Fruit fly (Drosophila melanogaster) whole organism, embryonic: ENCODE measurements around the gene stck.

Source experiments
- Abd-B ChIP-seq: fragments of 200-800 bp; sonication (Bioruptor generic); optimal IDR thresholded peaks from 2 replicates; lab custom pipeline; 2018; ENCODE audit warnings: missing biosample characterization, mild to moderate bottlenecking, missing genetic modification characterization, moderate library complexity
- Ada2b ChIP-seq: fragments of 200-800 bp; sonication (Bioruptor generic); IDR thresholded peaks from 2 replicates; pipeline ENCODE4 v1.3.6; 2022; ENCODE audit warnings: missing biosample characterization, missing genetic modification characterization
- Asciz ChIP-seq: fragments of 200-800 bp; sonication (Bioruptor generic); optimal IDR thresholded peaks from 2 replicates; lab custom pipeline; 2017; ENCODE audit warnings: missing biosample characterization, mild to moderate bottlenecking, missing genetic modification characterization, missing genetic modification reagents
- Atf6 ChIP-seq: fragments of 200-800 bp; sonication (Bioruptor generic); IDR thresholded peaks from 2 replicates; pipeline ENCODE4 v1.3.6; 2022; ENCODE audit warnings: missing biosample characterization, missing genetic modification characterization
- Awh ChIP-seq: fragments of 200-800 bp; sonication (Bioruptor generic); IDR thresholded peaks from 2 replicates; pipeline ENCODE4, ENCODE4 v1.3.6; 2022; ENCODE audit warnings: missing biosample characterization, missing genetic modification characterization
- BEAF-32 ChIP-seq: fragments of 200-800 bp; sonication (Bioruptor generic); optimal IDR thresholded peaks from 3 replicates; lab custom pipeline; 2017; ENCODE audit warnings: missing biosample characterization, missing genetic modification characterization, mild to moderate bottlenecking, moderate library complexity, missing genetic modification reagents
- CG10274 ChIP-seq: fragments of 200-800 bp; sonication (Bioruptor generic); optimal IDR thresholded peaks from 3 replicates; lab custom pipeline; 2017; ENCODE audit warnings: missing biosample characterization, mild to moderate bottlenecking, missing genetic modification characterization
- CG11504 ChIP-seq: fragments of 200-800 bp; sonication (Bioruptor generic); optimal IDR thresholded peaks from 3 replicates; lab custom pipeline; 2019; ENCODE audit warnings: missing biosample characterization, mild to moderate bottlenecking, missing genetic modification characterization, moderate library complexity
- CG11723 ChIP-seq: fragments of 200-800 bp; sonication (Bioruptor generic); optimal IDR thresholded peaks from 2 replicates; lab custom pipeline; 2017; ENCODE audit warnings: missing biosample characterization, mild to moderate bottlenecking, missing genetic modification characterization
- CG12236 ChIP-seq: fragments of 200-800 bp; sonication (Bioruptor generic); optimal IDR thresholded peaks from 2 replicates; lab custom pipeline; 2016; ENCODE audit warnings: missing biosample characterization, missing genetic modification characterization
- CG12299 ChIP-seq: fragments of 200-800 bp; sonication (Bioruptor generic); optimal IDR thresholded peaks from 2 replicates; lab custom pipeline; 2018; ENCODE audit warnings: missing biosample characterization, mild to moderate bottlenecking, missing genetic modification characterization
- CG13424 ChIP-seq: fragments of 200-800 bp; sonication (Bioruptor generic); optimal IDR thresholded peaks from 2 replicates; lab custom pipeline; 2019; ENCODE audit warnings: missing biosample characterization, mild to moderate bottlenecking, missing genetic modification characterization, moderate library complexity
- CG13894 ChIP-seq: fragments of 200-800 bp; sonication (Bioruptor generic); optimal IDR thresholded peaks from 3 replicates; lab custom pipeline; 2018; ENCODE audit warnings: missing biosample characterization, mild to moderate bottlenecking, missing genetic modification characterization, moderate library complexity
- CG14050 ChIP-seq: fragments of 200-800 bp; sonication (Bioruptor generic); IDR thresholded peaks from 3 replicates; pipeline ENCODE4 v1.3.6; 2022; ENCODE audit warnings: missing biosample characterization, missing genetic modification characterization
- CG15269 ChIP-seq: fragments of 200-800 bp; sonication (Bioruptor generic); optimal IDR thresholded peaks from 2 replicates; lab custom pipeline; 2018; ENCODE audit warnings: missing biosample characterization, mild to moderate bottlenecking, missing genetic modification characterization, moderate library complexity
- CG1603 ChIP-seq: fragments of 200-800 bp; sonication (Bioruptor generic); optimal IDR thresholded peaks from 2 replicates; lab custom pipeline; 2019; ENCODE audit warnings: missing biosample characterization, mild to moderate bottlenecking, missing genetic modification characterization, moderate library complexity
- CG1647 ChIP-seq: fragments of 200-800 bp; sonication (Bioruptor generic); optimal IDR thresholded peaks from 3 replicates; lab custom pipeline; 2016; ENCODE audit warnings: missing biosample characterization, missing genetic modification characterization
- CG17568 ChIP-seq: fragments of 200-800 bp; sonication (Bioruptor generic); optimal IDR thresholded peaks from 2 replicates; lab custom pipeline; 2018; ENCODE audit warnings: missing biosample characterization, mild to moderate bottlenecking, missing genetic modification characterization, moderate library complexity
- CG17829 ChIP-seq: fragments of 200-800 bp; optimal IDR thresholded peaks from 2 replicates; lab custom pipeline; 2019; ENCODE audit warnings: missing biosample characterization, mild to moderate bottlenecking, missing genetic modification characterization, moderate library complexity
- CG18262 ChIP-seq: fragments of 200-800 bp; optimal IDR thresholded peaks from 3 replicates; lab custom pipeline; 2019; ENCODE audit warnings: missing biosample characterization, mild to moderate bottlenecking, missing genetic modification characterization, moderate library complexity
- CG2120 ChIP-seq: fragments of 200-800 bp; sonication (Bioruptor generic); optimal IDR thresholded peaks from 3 replicates; lab custom pipeline; 2016; ENCODE audit warnings: missing biosample characterization, missing genetic modification characterization
- CG2678 ChIP-seq: fragments of 200-800 bp; sonication (Bioruptor generic); optimal IDR thresholded peaks from 3 replicates; lab custom pipeline; 2019; ENCODE audit warnings: missing biosample characterization, mild to moderate bottlenecking, missing genetic modification characterization, moderate library complexity
- CG3838 ChIP-seq: fragments of 200-800 bp; sonication (Bioruptor generic); optimal IDR thresholded peaks from 3 replicates; lab custom pipeline; 2016; ENCODE audit warnings: missing biosample characterization, missing genetic modification characterization
- CG7786 ChIP-seq: fragments of 200-800 bp; sonication (Bioruptor generic); optimal IDR thresholded peaks from 2 replicates; lab custom pipeline; 2016; ENCODE audit warnings: missing biosample characterization, missing genetic modification characterization
- Doc3 ChIP-seq: fragments of 200-800 bp; sonication (Bioruptor generic); IDR thresholded peaks from 3 replicates; pipeline ENCODE4 v1.3.6; 2022; ENCODE audit warnings: missing biosample characterization, missing genetic modification characterization; ENCODE audit not compliant: partially characterized antibody
- Drgx ChIP-seq: fragments of 200-800 bp; sonication (Bioruptor generic); IDR thresholded peaks from 2 replicates; pipeline ENCODE4 v1.3.6; 2022; ENCODE audit warnings: missing biosample characterization, missing genetic modification characterization
- H2.0 ChIP-seq: fragments of 200-800 bp; sonication (Bioruptor generic); IDR thresholded peaks from 2 replicates; pipeline ENCODE4 v1.3.6; 2022; ENCODE audit warnings: missing biosample characterization, missing genetic modification characterization
- Hr3 ChIP-seq: fragments of 200-800 bp; sonication (Bioruptor generic); optimal IDR thresholded peaks from 3 replicates; lab custom pipeline; 2016; ENCODE audit warnings: missing biosample characterization, missing genetic modification characterization
- Hr39 ChIP-seq: fragments of >200 bp; optimal IDR thresholded peaks from 2 replicates; lab custom pipeline; 2017
- Hr51 ChIP-seq, 2 experiments: fragments of 200-800 bp; sonication (Bioruptor generic); optimal IDR thresholded peaks; 2 replicates in 1 of 2; 3 replicates in 1 of 2; lab custom pipeline; 2016 to 2018; ENCODE audit warnings: missing biosample characterization in 2 of 2, missing genetic modification characterization in 2 of 2, mild to moderate bottlenecking in 1 of 2, moderate library complexity in 1 of 2
- Med ChIP-seq: fragments of 200-800 bp; sonication (Bioruptor generic); peaks from one replicate; lab custom pipeline; 2016; ENCODE audit warnings: missing biosample characterization, missing genetic modification characterization, mild to moderate bottlenecking, inconsistent platforms, moderate library complexity
- Nf-YA ChIP-seq: fragments of 200-800 bp; sonication (Bioruptor generic); IDR thresholded peaks from 2 replicates; pipeline ENCODE4 v1.3.6; 2022; ENCODE audit warnings: missing biosample characterization, missing genetic modification characterization
- Rx ChIP-seq: fragments of 200-800 bp; sonication (Bioruptor generic); IDR thresholded peaks from 2 replicates; pipeline ENCODE4 v1.3.6; 2022; ENCODE audit warnings: missing biosample characterization, missing genetic modification characterization
- Sox102F ChIP-seq: fragments of 200-800 bp; sonication (Bioruptor generic); optimal IDR thresholded peaks from 2 replicates; lab custom pipeline; 2018; ENCODE audit warnings: missing biosample characterization, mild to moderate bottlenecking, missing genetic modification characterization, moderate library complexity
- Ssrp ChIP-seq: fragments of 200-800 bp; sonication (Bioruptor generic); optimal IDR thresholded peaks from 2 replicates; lab custom pipeline; 2018; ENCODE audit warnings: missing biosample characterization, mild to moderate bottlenecking, missing genetic modification characterization, moderate library complexity
- bab2 ChIP-seq: fragments of 200-800 bp; sonication (Bioruptor generic); optimal IDR thresholded peaks from 2 replicates; lab custom pipeline; 2016; ENCODE audit warnings: missing biosample characterization, missing genetic modification characterization
- dmrt99B ChIP-seq: fragments of 200-800 bp; sonication (Bioruptor generic); optimal IDR thresholded peaks from 2 replicates; lab custom pipeline; 2018; ENCODE audit warnings: missing biosample characterization, mild to moderate bottlenecking, missing genetic modification characterization, moderate library complexity
- dysf ChIP-seq: fragments of 200-800 bp; sonication (Bioruptor generic); IDR thresholded peaks from 3 replicates; pipeline ENCODE4 v1.3.6; 2022; ENCODE audit warnings: missing biosample characterization, missing genetic modification characterization
- fd96Cb ChIP-seq: fragments of 200-800 bp; sonication (Bioruptor generic); optimal IDR thresholded peaks from 2 replicates; lab custom pipeline; 2018; ENCODE audit warnings: missing biosample characterization, mild to moderate bottlenecking, missing genetic modification characterization, moderate library complexity
- gem ChIP-seq: fragments of 200-800 bp; sonication (Bioruptor generic); optimal IDR thresholded peaks from 2 replicates; lab custom pipeline; 2019; ENCODE audit warnings: missing biosample characterization, mild to moderate bottlenecking, missing genetic modification characterization, moderate library complexity
- gsb ChIP-seq: fragments of 200-800 bp; sonication (Bioruptor generic); IDR thresholded peaks from 2 replicates; pipeline ENCODE4 v1.3.6; 2022; ENCODE audit warnings: missing biosample characterization, missing genetic modification characterization
- ken ChIP-seq: fragments of 200-800 bp; sonication (Bioruptor generic); IDR thresholded peaks from 3 replicates; pipeline ENCODE4 v1.3.6; 2022; ENCODE audit warnings: missing biosample characterization, missing genetic modification characterization
- otp ChIP-seq: fragments of 200-800 bp; sonication (Bioruptor generic); IDR thresholded peaks from 3 replicates; pipeline ENCODE4, ENCODE4 v1.3.6; 2022; ENCODE audit warnings: missing biosample characterization, missing genetic modification characterization
- phol ChIP-seq: fragments of 200-800 bp; sonication (Bioruptor generic); optimal IDR thresholded peaks from 3 replicates; lab custom pipeline; 2018; ENCODE audit warnings: missing biosample characterization, mild to moderate bottlenecking, missing genetic modification characterization, moderate library complexity
- ro ChIP-seq: fragments of 200-800 bp; sonication (Bioruptor generic); IDR thresholded peaks from 2 replicates; pipeline ENCODE4 v1.3.6; 2022; ENCODE audit warnings: missing biosample characterization, missing genetic modification characterization
- so ChIP-seq: fragments of 200-800 bp; sonication (Bioruptor generic); IDR thresholded peaks from 3 replicates; pipeline ENCODE4 v1.3.6; 2022; ENCODE audit warnings: missing biosample characterization, missing genetic modification characterization
- stc ChIP-seq: fragments of 200-800 bp; sonication (Bioruptor generic); IDR thresholded peaks from 2 replicates; pipeline ENCODE4 v1.3.6; 2022; ENCODE audit warnings: missing biosample characterization, missing genetic modification characterization
- tap ChIP-seq: fragments of 200-800 bp; optimal IDR thresholded peaks from 3 replicates; lab custom pipeline; 2019; ENCODE audit warnings: missing biosample characterization, mild to moderate bottlenecking, missing genetic modification characterization, moderate library complexity
- ttk ChIP-seq: fragments of 200-800 bp; sonication (Bioruptor generic); IDR thresholded peaks from 2 replicates; pipeline ENCODE4 v2.1.2; 2022; ENCODE audit warnings: missing biosample characterization, missing genetic modification characterization
- wor ChIP-seq: fragments of 200-800 bp; sonication (Bioruptor generic); IDR thresholded peaks from 2 replicates; pipeline ENCODE4 v1.3.6; 2022; ENCODE audit warnings: missing biosample characterization, missing genetic modification characterization
- zfh1 ChIP-seq: fragments of 200-800 bp; sonication (Bioruptor generic); IDR thresholded peaks from 3 replicates; pipeline ENCODE4 v1.3.6; 2022; ENCODE audit warnings: missing biosample characterization, missing genetic modification characterization

stck gene

dm6 chr3R:8354969-8355368 is 1.8 kb upstream of the stck start (continued):
- TF ChIP-seq Hr39 (lab: Kevin White, UChicago): no peak
- peak; percentile 48 for TF ChIP-seq fd96Cb (tag; lab: Kevin White, UChicago)
- TF ChIP-seq dysf: peak; percentile 11; the same call in 2 of the 3 replicates
- peak; percentile 42 for TF ChIP-seq CG11504 (tag; lab: Kevin White, UChicago)
- TF ChIP-seq CG10274 (GFP tag; lab: Kevin White, UChicago): no peak
- TF ChIP-seq Sox102F (GFP tag; lab: Kevin White, UChicago): peak; percentile 74
- peak; percentile 10; the same call in 1 of the 2 replicates for TF ChIP-seq wor
- TF ChIP-seq Ssrp: peak; percentile 49
- TF ChIP-seq gem (tag; lab: Kevin White, UChicago): peak; percentile 60
- peak; percentile 61; the same call in 1 of the 3 replicates for TF ChIP-seq CG14050 (GFP tag; lab: Robert Waterston, UW)
- TF ChIP-seq CG7786: no peak
- TF ChIP-seq CG12299 (tag; lab: Kevin White, UChicago): no peak
- peak; percentile 27 for TF ChIP-seq Abd-B (GFP tag; lab: Kevin White, UChicago)
- TF ChIP-seq CG2120 (GFP tag; lab: Kevin White, UChicago): no peak
- no peak for TF ChIP-seq bab2 (GFP tag; lab: Kevin White, UChicago)
- TF ChIP-seq so: no peak; the same call in 2 of the 3 replicates
- TF ChIP-seq ttk (GFP tag; lab: Robert Waterston, UW): no peak
- TF ChIP-seq CG12236 (GFP tag; lab: Kevin White, UChicago): no peak
- TF ChIP-seq zfh1: peak; percentile 31; the same call in 2 of the 3 replicates
- 0 out of 2 replicates have a peak, but pooled peaks have one; percentile 12 for TF ChIP-seq H2.0
- TF ChIP-seq CG17829 (tag; lab: Kevin White, UChicago): peak; percentile 2
- peak; percentile 51 for TF ChIP-seq tap
- TF ChIP-seq Awh: no peak
- no peak for TF ChIP-seq Rx
- peak; percentile 40; the same call in 1 of the 2 replicates for TF ChIP-seq Ada2b (GFP tag; lab: Robert Waterston, UW)
- peak; percentile 38 for TF ChIP-seq phol (tag; lab: Kevin White, UChicago)
- no peak for TF ChIP-seq CG1647 (GFP tag; lab: Kevin White, UChicago)
- TF ChIP-seq stc (GFP tag; lab: Robert Waterston, UW): peak; percentile 59
- TF ChIP-seq dmrt99B (tag; lab: Kevin White, UChicago): peak; percentile 73
- no peak for TF ChIP-seq ro
- no peak for TF ChIP-seq Hr3 (GFP tag; lab: Kevin White, UChicago)
- peak; percentile 62 for TF ChIP-seq CG13424 (tag; lab: Kevin White, UChicago)
- no peak for TF ChIP-seq CG13894 (tag; lab: Kevin White, UChicago)
- TF ChIP-seq otp (GFP tag; lab: Robert Waterston, UW): 0 out of 3 replicates have a peak, but pooled peaks have one; percentile 5
- peak; percentile 95 for TF ChIP-seq Drgx (GFP tag; lab: Robert Waterston, UW)
- no peak for TF ChIP-seq CG2678 (tag; lab: Kevin White, UChicago)
- TF ChIP-seq Hr51 (GFP tag; optimal IDR thresholded peaks at IDR 0.05; lab: Kevin White, UChicago): peak in 1 of 2 experiments; percentile 73
- TF ChIP-seq Med (GFP tag; lab: Kevin White, UChicago): peak; percentile 78
- TF ChIP-seq ken: 0 out of 3 replicates have a peak, but pooled peaks have one; percentile 20
- TF ChIP-seq Atf6 (GFP tag; lab: Robert Waterston, UW): no peak
- no peak for TF ChIP-seq CG17568 (GFP tag; lab: Kevin White, UChicago)
- TF ChIP-seq CG1603 (tag; lab: Kevin White, UChicago): peak; percentile 38
- TF ChIP-seq CG15269 (tag; lab: Kevin White, UChicago): peak; percentile 20
- peak; percentile 47 for TF ChIP-seq Asciz
- peak; percentile 37; the same call in 1 of the 2 replicates for TF ChIP-seq Nf-YA (GFP tag; lab: Robert Waterston, UW)
- TF ChIP-seq CG3838 (GFP tag; lab: Kevin White, UChicago): no peak
- TF ChIP-seq BEAF-32 (GFP tag; lab: Kevin White, UChicago): no peak
- no peak for TF ChIP-seq CG18262 (tag; lab: Kevin White, UChicago)
- TF ChIP-seq Doc3 (GFP tag; lab: Robert Waterston, UW): no peak
- TF ChIP-seq gsb (GFP tag; lab: Robert Waterston, UW): no peak
- no peak for TF ChIP-seq CG11723 (GFP tag; lab: Kevin White, UChicago)
